Fruit fly (Drosophila melanogaster) whole organism, embryonic: ENCODE measurements around the gene CSN1b.

Experiments used
- ATbp ChIP-seq: fragments of 200-800 bp; sonication (Bioruptor generic); optimal IDR thresholded peaks from 2 replicates; lab custom pipeline; 2017; ENCODE audit warnings: missing biosample characterization, mild to moderate bottlenecking, missing genetic modification characterization, missing genetic modification reagents
- B-H2 ChIP-seq: fragments of 200-800 bp; sonication (Bioruptor generic); optimal IDR thresholded peaks from 2 replicates; lab custom pipeline; 2018; ENCODE audit warnings: missing biosample characterization, mild to moderate bottlenecking, missing genetic modification characterization
- CG10267 ChIP-seq: fragments of 200-800 bp; sonication (Bioruptor generic); optimal IDR thresholded peaks from 2 replicates; lab custom pipeline; 2018; ENCODE audit warnings: missing biosample characterization, mild to moderate bottlenecking, missing genetic modification characterization, moderate library complexity
- CG11696 ChIP-seq: fragments of 200-800 bp; sonication (Bioruptor generic); IDR thresholded peaks from 2 replicates; pipeline ENCODE4 v1.3.6; 2022; ENCODE audit warnings: missing biosample characterization, missing genetic modification characterization
- CG12391 ChIP-seq: fragments of 200-800 bp; sonication (Bioruptor generic); optimal IDR thresholded peaks from 3 replicates; lab custom pipeline; 2018; ENCODE audit warnings: missing biosample characterization, mild to moderate bottlenecking, missing genetic modification characterization, moderate library complexity
- CG14050 ChIP-seq: fragments of 200-800 bp; sonication (Bioruptor generic); IDR thresholded peaks from 3 replicates; pipeline ENCODE4 v1.3.6; 2022; ENCODE audit warnings: missing biosample characterization, missing genetic modification characterization
- CG17359 ChIP-seq: fragments of 200-800 bp; sonication (Bioruptor generic); optimal IDR thresholded peaks from 3 replicates; lab custom pipeline; 2018; ENCODE audit warnings: missing biosample characterization, mild to moderate bottlenecking, missing genetic modification characterization, moderate library complexity
- CG17829 ChIP-seq: fragments of 200-800 bp; optimal IDR thresholded peaks from 2 replicates; lab custom pipeline; 2019; ENCODE audit warnings: missing biosample characterization, mild to moderate bottlenecking, missing genetic modification characterization, moderate library complexity
- CG2199 ChIP-seq: fragments of 200-800 bp; sonication (Bioruptor generic); IDR thresholded peaks from 3 replicates; pipeline ENCODE4 v1.3.6; 2022; ENCODE audit warnings: missing biosample characterization, missing genetic modification characterization
- CG2875 ChIP-seq: fragments of 200-800 bp; sonication (Bioruptor generic); optimal IDR thresholded peaks from 2 replicates; lab custom pipeline; 2017; ENCODE audit warnings: missing biosample characterization, mild to moderate bottlenecking, missing genetic modification characterization, missing genetic modification reagents
- CG3065 ChIP-seq: fragments of 200-800 bp; sonication (Bioruptor generic); optimal IDR thresholded peaks from 2 replicates; lab custom pipeline; 2016; ENCODE audit warnings: missing biosample characterization, missing genetic modification characterization
- CG3281 ChIP-seq: fragments of 200-800 bp; sonication (Bioruptor generic); optimal IDR thresholded peaks from 3 replicates; lab custom pipeline; 2017; ENCODE audit warnings: missing biosample characterization, mild to moderate bottlenecking, missing genetic modification characterization
- CG34376 ChIP-seq: fragments of 200-800 bp; sonication (Bioruptor generic); optimal IDR thresholded peaks from 2 replicates; lab custom pipeline; 2018; ENCODE audit warnings: missing biosample characterization, mild to moderate bottlenecking, missing genetic modification characterization
- CG7556 ChIP-seq: fragments of 200-800 bp; sonication (Bioruptor generic); optimal IDR thresholded peaks from 2 replicates; lab custom pipeline; 2017; ENCODE audit warnings: missing biosample characterization, mild to moderate bottlenecking, missing genetic modification characterization
- CG8290 ChIP-seq, 3 experiments: fragments of 200-800 bp; sonication (Bioruptor generic); optimal IDR thresholded peaks; 2 replicates each; lab custom pipeline; 2016 to 2019; ENCODE audit warnings: missing biosample characterization in 3 of 3, missing genetic modification characterization in 3 of 3, mild to moderate bottlenecking in 2 of 3, moderate library complexity in 1 of 3
- CG8944 ChIP-seq: fragments of 200-800 bp; sonication (Bioruptor generic); optimal IDR thresholded peaks from 3 replicates; lab custom pipeline; 2016; ENCODE audit warnings: missing biosample characterization, missing genetic modification characterization
- CG9727 ChIP-seq: fragments of 200-800 bp; sonication (Bioruptor generic); optimal IDR thresholded peaks from 3 replicates; lab custom pipeline; 2017; ENCODE audit warnings: missing biosample characterization, mild to moderate bottlenecking, missing genetic modification characterization
- CTCF ChIP-seq: fragments of 200-800 bp; sonication (Bioruptor generic); optimal IDR thresholded peaks from 2 replicates; lab custom pipeline; 2017; ENCODE audit warnings: missing biosample characterization, mild to moderate bottlenecking, missing genetic modification characterization, moderate library complexity
- D19A ChIP-seq: fragments of 200-800 bp; optimal IDR thresholded peaks from 3 replicates; lab custom pipeline; 2019; ENCODE audit warnings: missing biosample characterization, mild to moderate bottlenecking, missing genetic modification characterization, moderate library complexity
- E2f2 ChIP-seq: fragments of 200-800 bp; sonication (Bioruptor generic); IDR thresholded peaks from 2 replicates; pipeline ENCODE4 v1.3.6; 2022; ENCODE audit warnings: missing biosample characterization, missing genetic modification characterization
- Fer1 ChIP-seq: fragments of 200-800 bp; sonication (Bioruptor generic); optimal IDR thresholded peaks from 2 replicates; lab custom pipeline; 2017; ENCODE audit warnings: missing biosample characterization, mild to moderate bottlenecking, missing genetic modification characterization
- HmgZ ChIP-seq: fragments of 200-800 bp; sonication (Bioruptor generic); optimal IDR thresholded peaks from 2 replicates; lab custom pipeline; 2018; ENCODE audit warnings: missing biosample characterization, mild to moderate bottlenecking, missing genetic modification characterization
- Hr3 ChIP-seq: fragments of 200-800 bp; sonication (Bioruptor generic); optimal IDR thresholded peaks from 3 replicates; lab custom pipeline; 2016; ENCODE audit warnings: missing biosample characterization, missing genetic modification characterization
- Lhr ChIP-seq: fragments of 200-800 bp; sonication (Bioruptor generic); optimal IDR thresholded peaks from 3 replicates; lab custom pipeline; 2017; ENCODE audit warnings: mild to moderate bottlenecking, missing biosample characterization, missing genetic modification reagents, missing genetic modification characterization
- MESR4 ChIP-seq: fragments of 200-800 bp; sonication (Bioruptor generic); optimal IDR thresholded peaks from 2 replicates; lab custom pipeline; 2018; ENCODE audit warnings: missing biosample characterization, mild to moderate bottlenecking, missing genetic modification characterization, moderate library complexity
- Med ChIP-seq: fragments of 200-800 bp; sonication (Bioruptor generic); peaks from one replicate; lab custom pipeline; 2016; ENCODE audit warnings: missing biosample characterization, missing genetic modification characterization, mild to moderate bottlenecking, inconsistent platforms, moderate library complexity
- Pdp1 ChIP-seq, 2 experiments: fragments of 200-800 bp; sonication (Bioruptor generic); optimal IDR thresholded peaks; 3 replicates each; lab custom pipeline; 2016; ENCODE audit warnings: missing biosample characterization in 2 of 2, missing genetic modification characterization in 2 of 2, mild to moderate bottlenecking in 1 of 2, moderate library complexity in 1 of 2
- Ravus ChIP-seq: fragments of 200-800 bp; sonication (Bioruptor generic); IDR thresholded peaks from 2 replicates; pipeline ENCODE4 v1.3.6; 2022; ENCODE audit warnings: missing biosample characterization, missing genetic modification characterization
- Sox100B ChIP-seq: fragments of 200-800 bp; sonication (Bioruptor generic); optimal IDR thresholded peaks from 3 replicates; lab custom pipeline; 2018; ENCODE audit warnings: missing biosample characterization, mild to moderate bottlenecking, missing genetic modification characterization
- Sry-δ ChIP-seq: fragments of 200-800 bp; sonication (Bioruptor generic); optimal IDR thresholded peaks from 2 replicates; lab custom pipeline; 2016; ENCODE audit warnings: missing biosample characterization, missing genetic modification characterization
- az2 ChIP-seq: fragments of 200-800 bp; sonication (Bioruptor generic); optimal IDR thresholded peaks from 3 replicates; lab custom pipeline; 2016; ENCODE audit warnings: missing biosample characterization, missing genetic modification characterization
- bowl ChIP-seq: fragments of 200-800 bp; sonication (Bioruptor generic); IDR thresholded peaks from 2 replicates; pipeline ENCODE4 v1.3.6; 2022; ENCODE audit warnings: missing biosample characterization, missing genetic modification characterization
- chinmo ChIP-seq: fragments of 200-800 bp; sonication (Bioruptor generic); IDR thresholded peaks from 4 replicates; pipeline ENCODE4 v1.3.6; 2022; ENCODE audit warnings: missing biosample characterization, missing genetic modification characterization; ENCODE audit not compliant: partially characterized antibody
- crol ChIP-seq: fragments of 200-800 bp; sonication (Bioruptor generic); IDR thresholded peaks from 2 replicates; pipeline ENCODE4 v1.3.6; 2022; ENCODE audit warnings: missing biosample characterization, missing genetic modification characterization
- en ChIP-seq: fragments of 200-800 bp; sonication (Bioruptor generic); optimal IDR thresholded peaks from 2 replicates; lab custom pipeline; 2016; ENCODE audit warnings: missing biosample characterization, missing genetic modification characterization
- fd102C ChIP-seq: fragments of 200-800 bp; sonication (Bioruptor generic); optimal IDR thresholded peaks from 2 replicates; lab custom pipeline; 2018; ENCODE audit warnings: missing biosample characterization, mild to moderate bottlenecking, missing genetic modification characterization, moderate library complexity
- fru ChIP-seq: fragments of >200 bp; optimal IDR thresholded peaks from 2 replicates; lab custom pipeline; 2017
- her ChIP-seq: fragments of 200-800 bp; sonication (Bioruptor generic); optimal IDR thresholded peaks from 2 replicates; lab custom pipeline; 2016; ENCODE audit warnings: missing biosample characterization, missing genetic modification characterization
- lab ChIP-seq: fragments of 200-800 bp; sonication (Bioruptor generic); optimal IDR thresholded peaks from 3 replicates; lab custom pipeline; 2017; ENCODE audit warnings: missing biosample characterization, missing genetic modification characterization, mild to moderate bottlenecking, moderate library complexity, missing genetic modification reagents
- lilli ChIP-seq: fragments of 200-800 bp; sonication (Bioruptor generic); optimal IDR thresholded peaks from 3 replicates; lab custom pipeline; 2016; ENCODE audit warnings: missing biosample characterization, missing genetic modification characterization
- mam ChIP-seq: fragments of 200-800 bp; sonication (Bioruptor generic); optimal IDR thresholded peaks from 3 replicates; lab custom pipeline; 2016; ENCODE audit warnings: missing biosample characterization, missing genetic modification characterization
- pan ChIP-seq, 4 experiments: fragments of >200 bp in 3 of 4; fragments of 200-800 bp in 1 of 4; sonication (Bioruptor generic) in 1 of 4; optimal IDR thresholded peaks in 3 of 4; IDR thresholded peaks in 1 of 4; 2 replicates each; pipeline versions ENCODE4 v1.3.6 to Lab custom; 2017 to 2022; ENCODE audit warnings: missing biosample characterization in 2 of 4, missing genetic modification characterization in 2 of 4, mixed read lengths in 1 of 4
- pita ChIP-seq: fragments of 200-800 bp; sonication (Bioruptor generic); optimal IDR thresholded peaks from 2 replicates; lab custom pipeline; 2017; ENCODE audit warnings: missing biosample characterization, mild to moderate bottlenecking, missing genetic modification characterization
- sd ChIP-seq: fragments of 200-800 bp; sonication (Bioruptor generic); optimal IDR thresholded peaks from 3 replicates; lab custom pipeline; 2018; ENCODE audit warnings: missing biosample characterization, mild to moderate bottlenecking, missing genetic modification characterization, moderate library complexity
- sens ChIP-seq: fragments of 200-800 bp; sonication (Bioruptor generic); peaks from one replicate; lab custom pipeline; 2016; ENCODE audit warnings: missing biosample characterization, missing genetic modification characterization
- sqz ChIP-seq: fragments of 200-800 bp; sonication (Bioruptor generic); optimal IDR thresholded peaks from 3 replicates; lab custom pipeline; 2018; ENCODE audit warnings: missing biosample characterization, mild to moderate bottlenecking, missing genetic modification characterization
- sug ChIP-seq: fragments of 200-800 bp; optimal IDR thresholded peaks from 2 replicates; lab custom pipeline; 2019; ENCODE audit warnings: missing biosample characterization, mild to moderate bottlenecking, missing genetic modification characterization, moderate library complexity
- zfh2 ChIP-seq: fragments of 200-800 bp; sonication (Bioruptor generic); optimal IDR thresholded peaks from 2 replicates; lab custom pipeline; 2016; ENCODE audit warnings: missing biosample characterization, missing genetic modification characterization

CSN1b gene

DNA sequence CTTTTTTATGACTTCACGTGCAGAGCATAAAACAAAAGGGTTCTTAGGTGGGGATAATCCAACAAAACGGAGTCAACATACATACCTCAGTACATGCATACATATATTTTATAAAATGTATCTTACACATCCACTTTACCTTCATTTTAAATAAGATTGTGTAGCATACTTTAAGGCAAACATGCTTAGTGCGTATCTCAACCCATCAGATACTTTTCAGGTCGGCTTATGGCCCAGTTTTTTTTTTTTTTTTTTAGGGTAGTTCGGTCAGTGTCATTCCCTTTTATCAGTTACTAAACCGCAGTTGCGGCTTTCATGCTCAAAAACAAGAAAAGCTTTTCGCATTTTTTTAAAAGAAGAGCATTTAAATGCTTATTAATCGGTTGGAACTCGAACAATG, 12.7 kb downstream of the CSN1b start, which contains the start of gene NijB:
Gene NijB, plus strand, starts transcription at position 398 of the 400 bp plus-strand sequence.
- TF ChIP-seq pan (optimal IDR thresholded peaks at IDR 0.05; lab: Kevin White, UChicago) = no peak
- no peak for TF ChIP-seq pan (GFP tag; optimal IDR thresholded peaks at IDR 0.05 in 1 of 2, IDR thresholded peaks at IDR 0.05 in 1 of 2)
- TF ChIP-seq sd = peak; percentile 30
- TF ChIP-seq CG2199 (GFP tag; lab: Robert Waterston, UW) = 0 out of 3 replicates have a peak, but pooled peaks have one; percentile 45
- TF ChIP-seq CG10267 (tag; lab: Kevin White, UChicago) = no peak
- peak; percentile 12; the same call in 1 of the 2 replicates for TF ChIP-seq E2f2 (GFP tag; lab: Robert Waterston, UW)
- no peak for TF ChIP-seq lab
- TF ChIP-seq CG14050 (GFP tag; lab: Robert Waterston, UW) = no peak
- peak; percentile 61 for TF ChIP-seq pita
- no peak for TF ChIP-seq CG3281 (GFP tag; lab: Kevin White, UChicago)
- TF ChIP-seq CG17359 (tag; lab: Kevin White, UChicago) = peak; percentile 63
- peak; percentile 52 for TF ChIP-seq HmgZ (tag; lab: Kevin White, UChicago)
- peak; percentile 12 for TF ChIP-seq CG34376
- no peak for TF ChIP-seq fd102C (GFP tag; lab: Kevin White, UChicago)
- TF ChIP-seq sug (tag; lab: Kevin White, UChicago) = peak; percentile 4
- TF ChIP-seq chinmo (GFP tag; lab: Robert Waterston, UW) = 0 out of 4 replicates have a peak, but pooled peaks have one; percentile 30
- TF ChIP-seq Lhr (GFP tag; lab: Kevin White, UChicago) = peak; percentile 23
- peak; percentile 44 for TF ChIP-seq Med (GFP tag; lab: Kevin White, UChicago)
- TF ChIP-seq D19A (tag; lab: Kevin White, UChicago) = peak; percentile 32
- no peak for TF ChIP-seq mam (GFP tag; lab: Kevin White, UChicago)
- TF ChIP-seq Hr3 (GFP tag; lab: Kevin White, UChicago) = peak; percentile 80
- TF ChIP-seq sens = peak; percentile 71
- TF ChIP-seq CTCF (GFP tag; lab: Kevin White, UChicago) = peak; percentile 11
- TF ChIP-seq sqz (GFP tag; lab: Kevin White, UChicago) = peak; percentile 85
- TF ChIP-seq Pdp1 (GFP tag; optimal IDR thresholded peaks at IDR 0.05; lab: Kevin White, UChicago) = peak in 1 of 2 experiments; percentile 60
- TF ChIP-seq CG8290 (GFP tag; optimal IDR thresholded peaks at IDR 0.05; lab: Kevin White, UChicago) = peak; percentile 3
- peak in 1 of 2 experiments; percentile 8 for TF ChIP-seq CG8290 (tag; optimal IDR thresholded peaks at IDR 0.05; lab: Kevin White, UChicago)
- no peak for TF ChIP-seq MESR4 (GFP tag; lab: Kevin White, UChicago)
- no peak for TF ChIP-seq bowl (GFP tag; lab: Robert Waterston, UW)
- no peak for TF ChIP-seq CG2875 (GFP tag; lab: Kevin White, UChicago)
- TF ChIP-seq CG9727 = no peak
- TF ChIP-seq, all 482 proteins: peak for 18

- TF ChIP-seq CG3065 (GFP tag; lab: Kevin White, UChicago) (peak; percentile 94), Sox100B (GFP tag; lab: Kevin White, UChicago) (peak; percentile 100), her (GFP tag; lab: Kevin White, UChicago) (peak; percentile 60), CG8944 (GFP tag; lab: Kevin White, UChicago) (peak; percentile 81), CG7556 (GFP tag; lab: Kevin White, UChicago) (peak; percentile 100), zfh2 (GFP tag; lab: Kevin White, UChicago) (peak; percentile 52), lilli (GFP tag; lab: Kevin White, UChicago) (peak; percentile 92), CG12391 (tag; lab: Kevin White, UChicago) (peak; percentile 99), Ravus (GFP tag; lab: Robert Waterston, UW) (peak; percentile 71), CG17829 (tag; lab: Kevin White, UChicago) (peak; percentile 99), fru (lab: Kevin White, UChicago) (no peak), B-H2 (GFP tag; lab: Kevin White, UChicago) (peak; percentile 80), en (GFP tag; lab: Kevin White, UChicago) (peak; percentile 34), ATbp (GFP tag; lab: Kevin White, UChicago) (peak; percentile 96), Sry-δ (GFP tag; lab: Kevin White, UChicago) (peak; percentile 43), az2 (peak; percentile 98), crol (GFP tag; lab: Robert Waterston, UW) (peak; percentile 97), Fer1 (GFP tag; lab: Kevin White, UChicago) (peak; percentile 96), CG11696 (GFP tag; lab: Robert Waterston, UW) (peak; percentile 63)
These were observed 14.2 kb downstream of the CSN1b start, which contains the start of gene CG3961 for dm6 chr3L:18890283-18891175. TSS of gene CG3961 (minus strand) at chr3L:18890483.
